Worm (Caenorhabditis elegans): Measurements from ENCODE around the gene slc-9B.2.
"Not testable (repeated sequence)": the region's sequence is repeated elsewhere in the genome, so short reads cannot be mapped to it uniquely, and the experiment has no call there.

Gene slc-9B.2

DNA sequence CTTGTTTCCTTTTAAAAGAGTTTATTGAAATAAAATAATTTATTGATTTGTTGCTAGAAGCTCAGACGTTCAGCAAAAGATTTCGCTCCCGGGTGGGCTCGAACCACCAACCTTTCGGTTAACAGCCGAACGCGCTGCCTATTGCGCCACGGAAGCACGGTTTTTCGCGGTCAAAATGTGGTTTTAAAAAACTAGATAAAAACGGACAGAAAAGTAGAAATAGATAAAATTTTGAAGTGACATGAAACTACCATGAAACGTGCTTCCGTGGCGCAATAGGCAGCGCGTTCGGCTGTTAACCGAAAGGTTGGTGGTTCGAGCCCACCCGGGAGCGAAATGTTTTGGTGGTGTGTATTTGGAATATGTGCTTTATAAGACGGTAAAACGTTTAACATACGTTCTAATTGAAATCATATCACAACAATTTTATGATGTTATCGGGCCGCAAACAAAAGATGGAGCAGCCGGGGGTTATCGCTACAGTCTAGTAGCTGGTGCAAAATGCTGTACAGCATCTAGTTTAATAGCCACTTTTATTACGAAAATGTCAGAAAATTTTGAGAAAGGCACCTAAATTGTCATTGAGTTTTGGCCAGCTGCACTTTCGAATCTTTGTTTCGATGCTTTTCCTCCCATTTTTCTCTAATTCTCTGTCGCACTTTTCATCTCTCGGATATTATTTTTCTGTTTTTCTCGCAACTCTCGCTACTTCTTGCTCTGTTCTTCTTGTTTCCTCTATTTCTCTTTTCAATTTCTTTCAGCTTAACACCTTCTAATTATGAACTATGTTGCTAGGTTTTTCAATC, at the start of gene slc-9B.2:
slc-9B.2 (plus strand) TSS at position 756 of the 806 bp plus-strand sequence.
- TF ChIP-seq ceh-24, ref-2, pha-4 (tag; optimal IDR thresholded peaks at IDR 0.05): not testable (repeated sequence)

DNA sequence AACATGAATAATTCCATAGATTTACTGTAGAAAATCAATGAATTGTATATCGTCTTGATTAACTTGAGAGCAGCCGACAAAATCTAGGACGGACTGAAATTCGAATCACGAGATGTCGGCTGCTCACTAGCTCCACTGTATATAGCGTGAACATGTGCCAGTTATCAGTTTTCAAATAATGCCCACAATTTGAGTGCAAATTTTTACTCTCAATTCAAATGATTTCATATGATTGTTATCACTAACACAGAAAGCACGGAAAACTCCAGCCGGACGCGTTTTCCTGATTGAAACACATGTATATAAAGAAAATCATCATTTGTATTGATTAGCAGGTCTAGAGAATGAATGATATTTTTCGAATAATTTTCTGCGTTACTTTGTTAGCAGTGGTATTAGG, 46.4 kb upstream of the slc-9B.2 start, which contains the start of gene oac-5:
oac-5 (plus strand) TSS at position 301 of the 400 bp plus-strand sequence.
- TF ChIP-seq unc-55 (GFP tag; optimal IDR thresholded peaks at IDR 0.05), result no peak
- TF ChIP-seq ama-1 (optimal IDR thresholded peaks at IDR 0.05), result no peak
- TF ChIP-seq madf-2 (tag; optimal IDR thresholded peaks at IDR 0.05), result no peak
- no peak for TF ChIP-seq fkh-6 (tag; optimal IDR thresholded peaks at IDR 0.05)
- TF ChIP-seq gmeb-2 (tag; optimal IDR thresholded peaks at IDR 0.05), result no peak
- TF ChIP-seq sdc-2 (tag; optimal IDR thresholded peaks at IDR 0.05), result no peak
- TF ChIP-seq zip-5 (tag; optimal IDR thresholded peaks at IDR 0.05), result no peak
- TF ChIP-seq unc-3 (GFP tag; conservative IDR thresholded peaks at IDR 0.05), result no peak
- TF ChIP-seq unc-3 (tag; optimal IDR thresholded peaks at IDR 0.05), result no peak
- no peak for TF ChIP-seq hlh-8 (tag; optimal IDR thresholded peaks at IDR 0.05)
- TF ChIP-seq ceh-31 (tag; optimal IDR thresholded peaks at IDR 0.05), result no peak
- no peak for TF ChIP-seq ceh-30 (tag; optimal IDR thresholded peaks at IDR 0.05)
- TF ChIP-seq T23F11.4 (GFP tag; optimal IDR thresholded peaks at IDR 0.05), result no peak
- TF ChIP-seq nfya-1 (tag; optimal IDR thresholded peaks at IDR 0.05), result no peak
- no peak for TF ChIP-seq elt-4 (tag; optimal IDR thresholded peaks at IDR 0.05)
- no peak for TF ChIP-seq rnt-1 (tag; optimal IDR thresholded peaks at IDR 0.05)
- no peak for TF ChIP-seq hlh-13 (GFP tag; optimal IDR thresholded peaks at IDR 0.05)

DNA sequence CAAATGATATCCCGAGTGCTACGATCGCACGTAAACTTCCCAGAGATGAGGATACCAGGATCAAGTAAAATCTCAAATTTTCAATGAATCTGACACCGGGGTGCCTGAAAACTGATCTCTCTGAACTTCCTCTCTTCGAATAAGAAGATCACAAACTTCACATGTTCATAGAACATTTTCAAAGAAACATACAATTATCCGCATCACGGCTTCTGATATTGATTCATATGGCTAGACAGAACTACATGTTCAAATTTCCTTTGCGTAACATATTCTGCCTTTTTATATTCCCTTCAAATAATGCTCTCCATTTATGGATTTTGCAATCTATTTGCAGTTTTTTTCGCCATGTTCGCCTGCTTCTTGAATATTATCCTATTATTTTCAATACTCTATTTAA, 41.8 kb upstream of the slc-9B.2 start, which contains the start of gene srbc-83:
srbc-83 (plus strand) TSS at position 301 of the 400 bp plus-strand sequence.
- no peak for TF ChIP-seq che-1 (tag; optimal IDR thresholded peaks at IDR 0.05)
- TF ChIP-seq ceh-34 (tag; optimal IDR thresholded peaks at IDR 0.05), result no peak
- no peak for TF ChIP-seq unc-86 (tag; optimal IDR thresholded peaks at IDR 0.05)
- no peak for TF ChIP-seq syd-9 (tag; optimal IDR thresholded peaks at IDR 0.05)
- TF ChIP-seq hlh-13 (GFP tag; optimal IDR thresholded peaks at IDR 0.05), result no peak
- TF ChIP-seq ceh-48 (tag; optimal IDR thresholded peaks at IDR 0.05), result no peak
- no peak for TF ChIP-seq ceh-18 (tag; optimal IDR thresholded peaks at IDR 0.05)
- TF ChIP-seq ceh-19 (GFP tag; optimal IDR thresholded peaks at IDR 0.05), result no peak
- TF ChIP-seq tbx-7 (tag; optimal IDR thresholded peaks at IDR 0.05), result no peak
- TF ChIP-seq nfya-1 (tag; optimal IDR thresholded peaks at IDR 0.05), result no peak
- no peak for TF ChIP-seq hlh-6 (tag; optimal IDR thresholded peaks at IDR 0.05)
- TF ChIP-seq rnt-1 (tag; optimal IDR thresholded peaks at IDR 0.05), result no peak
- TF ChIP-seq Y22D7AL.16 (tag; optimal IDR thresholded peaks at IDR 0.05), result no peak
- TF ChIP-seq unc-55 (GFP tag; optimal IDR thresholded peaks at IDR 0.05), result no peak

DNA sequence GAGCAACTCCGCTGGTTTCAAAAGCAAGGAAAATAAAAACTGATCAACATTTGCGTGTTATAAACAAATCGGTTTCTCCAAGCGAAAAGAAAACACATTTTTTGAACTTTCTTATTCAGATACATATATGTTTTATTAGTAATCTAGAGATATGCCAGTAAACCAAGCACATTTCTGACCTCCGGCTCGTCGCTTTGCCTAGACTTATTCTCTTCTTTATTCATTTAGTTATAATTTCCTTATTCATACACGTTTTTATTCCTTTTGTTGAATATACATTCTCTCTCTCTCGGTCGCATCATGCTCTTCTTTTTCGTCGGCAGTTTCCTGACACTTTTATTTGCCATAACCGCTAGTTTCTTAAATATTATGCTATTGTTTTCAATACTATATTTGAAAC, 40.2 kb upstream of the slc-9B.2 start, which contains the start of gene srbc-84:
srbc-84 (plus strand) TSS at position 301 of the 400 bp plus-strand sequence.
- no peak for TF ChIP-seq pros-1 (tag; optimal IDR thresholded peaks at IDR 0.05)
- TF ChIP-seq hlh-8 (tag; optimal IDR thresholded peaks at IDR 0.05), result no peak
- no peak for TF ChIP-seq hlh-30 (tag; optimal IDR thresholded peaks at IDR 0.05; ENCODE audit: insufficient read depth)
- no peak for TF ChIP-seq pha-2 (tag; optimal IDR thresholded peaks at IDR 0.05)
- TF ChIP-seq ceh-19 (GFP tag; optimal IDR thresholded peaks at IDR 0.05), result no peak
- no peak for TF ChIP-seq dve-1 (tag; optimal IDR thresholded peaks at IDR 0.05)
- TF ChIP-seq elt-4 (tag; optimal IDR thresholded peaks at IDR 0.05), result no peak
- no peak for TF ChIP-seq fax-1 (tag; optimal IDR thresholded peaks at IDR 0.05)
